Worm (Caenorhabditis elegans): ENCODE data around the gene C39E9.7.

DNA sequence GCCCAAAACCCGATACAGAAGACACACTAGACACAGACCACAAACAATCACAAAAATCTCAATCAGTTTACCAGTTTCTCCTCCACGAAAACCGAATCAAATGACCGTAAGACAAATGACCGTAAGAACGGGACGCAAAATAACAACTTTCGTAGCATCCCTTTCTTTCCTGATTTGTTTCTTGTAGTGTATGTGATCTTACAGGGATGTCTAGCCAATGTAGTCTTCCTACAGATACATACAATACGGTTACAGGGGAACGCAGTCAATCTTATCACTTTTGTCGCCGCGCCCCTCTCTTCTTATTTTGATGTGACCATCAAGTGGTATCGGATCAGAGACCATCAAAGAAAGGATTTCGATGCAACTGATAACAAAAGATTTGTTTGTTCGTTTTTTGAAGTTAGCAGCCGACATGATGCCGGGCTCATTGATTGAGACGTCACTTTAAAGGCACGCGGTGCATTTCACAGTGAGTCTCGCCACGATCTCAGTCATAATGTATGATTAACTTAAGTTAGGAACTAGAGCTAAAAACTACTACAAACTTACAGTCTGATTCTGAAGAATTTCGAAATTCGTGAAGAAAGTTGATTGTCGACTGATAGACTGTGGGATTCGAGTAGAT is 781 bp downstream of the C39E9.7 start:
- peak; percentile 26 for TF ChIP-seq nhr-25 (tag; optimal IDR thresholded peaks at IDR 0.05)
- TF ChIP-seq unc-39 (tag; optimal IDR thresholded peaks at IDR 0.05): no peak
- no peak for TF ChIP-seq nhr-77 (tag; optimal IDR thresholded peaks at IDR 0.05)
- TF ChIP-seq snpc-4 (tag; optimal IDR thresholded peaks at IDR 0.05): no peak
- no peak for TF ChIP-seq nhr-12 (tag; optimal IDR thresholded peaks at IDR 0.05)
- TF ChIP-seq ceh-82 (tag; optimal IDR thresholded peaks at IDR 0.05): no peak
- no peak for TF ChIP-seq dmd-4 (tag; optimal IDR thresholded peaks at IDR 0.05)
- TF ChIP-seq ama-1 (optimal IDR thresholded peaks at IDR 0.05): no peak
- TF ChIP-seq ZK546.5 (tag; optimal IDR thresholded peaks at IDR 0.05): no peak
- no peak for TF ChIP-seq nhr-23 (tag; optimal IDR thresholded peaks at IDR 0.05)
- TF ChIP-seq ztf-11 (tag; optimal IDR thresholded peaks at IDR 0.05): no peak
